Worm (Caenorhabditis elegans): ENCODE results near the gene ZK512.11.

DNA sequence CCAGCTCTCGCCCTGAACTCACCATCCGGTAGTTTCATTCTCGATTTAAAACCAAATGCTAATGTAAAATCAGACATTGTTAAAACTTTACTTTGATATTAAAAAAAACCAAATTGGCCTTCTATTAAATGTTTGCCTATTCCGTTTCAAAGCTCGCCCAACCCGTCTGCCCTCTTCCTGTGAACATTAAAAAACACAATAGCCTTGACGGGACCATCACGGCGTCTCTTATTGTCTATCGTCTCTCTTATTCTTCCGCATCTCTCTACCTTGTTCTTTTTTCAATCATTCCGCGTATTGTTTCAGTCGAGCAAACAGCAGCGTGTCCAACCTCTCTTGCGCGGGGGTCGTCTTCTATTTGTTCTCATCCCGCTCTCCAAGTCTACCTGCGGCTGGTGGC lies 29.4 kb upstream of the ZK512.11 start, which contains the start of gene ZK512.1:
- TF ChIP-seq sptf-1 (tag; optimal IDR thresholded peaks at IDR 0.05): no peak
- no peak for TF ChIP-seq unc-39 (tag; optimal IDR thresholded peaks at IDR 0.05)
- no peak for TF ChIP-seq nhr-28 (tag; optimal IDR thresholded peaks at IDR 0.05)
- TF ChIP-seq unc-120 (tag; optimal IDR thresholded peaks at IDR 0.05; ENCODE audit: poor library complexity, severe bottlenecking): no peak
- no peak for TF ChIP-seq lsy-2 (tag; optimal IDR thresholded peaks at IDR 0.05)
- TF ChIP-seq nhr-237 (tag; optimal IDR thresholded peaks at IDR 0.05): no peak
- TF ChIP-seq nhr-2 (tag; optimal IDR thresholded peaks at IDR 0.05): no peak
- TF ChIP-seq ztf-11 (tag; optimal IDR thresholded peaks at IDR 0.05): no peak
- no peak for TF ChIP-seq nhr-12 (tag; optimal IDR thresholded peaks at IDR 0.05)
- TF ChIP-seq unc-62 (GFP tag; optimal IDR thresholded peaks at IDR 0.05): no peak
- no peak for TF ChIP-seq elt-1 (tag; optimal IDR thresholded peaks at IDR 0.05; ENCODE audit: borderline replicate concordance, insufficient read depth)
- TF ChIP-seq ces-1 (GFP tag; optimal IDR thresholded peaks at IDR 0.05): no peak
